Fruit fly (Drosophila melanogaster) whole organism, embryonic: ENCODE data around the gene Vha16-3.

Source experiments
- Abd-B ChIP-seq: fragments of 200-800 bp; sonication (Bioruptor generic); optimal IDR thresholded peaks from 2 replicates; lab custom pipeline; 2018; ENCODE audit warnings: missing biosample characterization, mild to moderate bottlenecking, missing genetic modification characterization, moderate library complexity
- Adf1 ChIP-seq: fragments of 200-800 bp; sonication (Bioruptor generic); IDR thresholded peaks from 2 replicates; pipeline ENCODE4 v1.3.6; 2022; ENCODE audit warnings: missing biosample characterization, missing genetic modification characterization
- BEAF-32 ChIP-seq: fragments of 200-800 bp; sonication (Bioruptor generic); optimal IDR thresholded peaks from 3 replicates; lab custom pipeline; 2017; ENCODE audit warnings: missing biosample characterization, missing genetic modification characterization, mild to moderate bottlenecking, moderate library complexity, missing genetic modification reagents
- Bgb ChIP-seq: fragments of 200-800 bp; sonication (Bioruptor generic); IDR thresholded peaks from 2 replicates; pipeline ENCODE4 v1.3.6; 2022; ENCODE audit warnings: missing biosample characterization, missing genetic modification characterization; ENCODE audit not compliant: partially characterized antibody
- CG10267 ChIP-seq: fragments of 200-800 bp; sonication (Bioruptor generic); optimal IDR thresholded peaks from 2 replicates; lab custom pipeline; 2018; ENCODE audit warnings: missing biosample characterization, mild to moderate bottlenecking, missing genetic modification characterization, moderate library complexity
- CG10321 ChIP-seq: fragments of 200-800 bp; sonication (Bioruptor generic); IDR thresholded peaks from 2 replicates; pipeline ENCODE4 v1.3.6; 2022; ENCODE audit warnings: missing biosample characterization, missing genetic modification characterization
- CG11696 ChIP-seq: fragments of 200-800 bp; sonication (Bioruptor generic); IDR thresholded peaks from 2 replicates; pipeline ENCODE4 v1.3.6; 2022; ENCODE audit warnings: missing biosample characterization, missing genetic modification characterization
- CG12219 ChIP-seq: fragments of 200-800 bp; sonication (Bioruptor generic); optimal IDR thresholded peaks from 3 replicates; lab custom pipeline; 2018; ENCODE audit warnings: missing biosample characterization, mild to moderate bottlenecking, missing genetic modification characterization
- CG12769 ChIP-seq: fragments of 200-800 bp; sonication (Bioruptor generic); optimal IDR thresholded peaks from 2 replicates; lab custom pipeline; 2019; ENCODE audit warnings: missing biosample characterization, mild to moderate bottlenecking, missing genetic modification characterization, moderate library complexity
- CG13287 ChIP-seq: fragments of 200-800 bp; sonication (Bioruptor generic); IDR thresholded peaks from 2 replicates; pipeline ENCODE4 v1.3.6; 2022; ENCODE audit warnings: missing biosample characterization, missing genetic modification characterization; ENCODE audit not compliant: partially characterized antibody
- CG13296 ChIP-seq: fragments of 200-800 bp; sonication (Bioruptor generic); optimal IDR thresholded peaks from 3 replicates; lab custom pipeline; 2018; ENCODE audit warnings: missing biosample characterization, mild to moderate bottlenecking, missing genetic modification characterization
- CG14050 ChIP-seq: fragments of 200-800 bp; sonication (Bioruptor generic); IDR thresholded peaks from 3 replicates; pipeline ENCODE4 v1.3.6; 2022; ENCODE audit warnings: missing biosample characterization, missing genetic modification characterization
- CG15011 ChIP-seq: fragments of 200-800 bp; sonication (Bioruptor generic); optimal IDR thresholded peaks from 3 replicates; lab custom pipeline; 2018; ENCODE audit warnings: missing biosample characterization, mild to moderate bottlenecking, missing genetic modification characterization
- CG1603 ChIP-seq: fragments of 200-800 bp; sonication (Bioruptor generic); optimal IDR thresholded peaks from 2 replicates; lab custom pipeline; 2019; ENCODE audit warnings: missing biosample characterization, mild to moderate bottlenecking, missing genetic modification characterization, moderate library complexity
- CG18476 ChIP-seq: fragments of 200-800 bp; sonication (Bioruptor generic); optimal IDR thresholded peaks from 2 replicates; lab custom pipeline; 2016; ENCODE audit warnings: missing biosample characterization, mild to moderate bottlenecking, missing genetic modification characterization
- CG3407 ChIP-seq: fragments of 200-800 bp; sonication (Bioruptor generic); optimal IDR thresholded peaks from 2 replicates; lab custom pipeline; 2018; ENCODE audit warnings: missing biosample characterization, mild to moderate bottlenecking, missing genetic modification characterization
- CG34224 ChIP-seq: fragments of 200-800 bp; sonication (Bioruptor generic); IDR thresholded peaks from 3 replicates; pipeline ENCODE4 v1.3.6; 2022; ENCODE audit warnings: missing biosample characterization, missing genetic modification characterization; ENCODE audit not compliant: partially characterized antibody
- CG6854 ChIP-seq: fragments of 200-800 bp; sonication (Bioruptor generic); optimal IDR thresholded peaks from 3 replicates; lab custom pipeline; 2017; ENCODE audit warnings: missing biosample characterization, mild to moderate bottlenecking, missing genetic modification characterization
- CG9932 ChIP-seq: fragments of 200-800 bp; sonication (Bioruptor generic); IDR thresholded peaks from 2 replicates; pipeline ENCODE4 v1.3.6; 2022; ENCODE audit warnings: missing biosample characterization, missing genetic modification characterization
- D19A ChIP-seq: fragments of 200-800 bp; optimal IDR thresholded peaks from 3 replicates; lab custom pipeline; 2019; ENCODE audit warnings: missing biosample characterization, mild to moderate bottlenecking, missing genetic modification characterization, moderate library complexity
- ERR ChIP-seq: fragments of 200-800 bp; sonication (Bioruptor generic); optimal IDR thresholded peaks from 2 replicates; lab custom pipeline; 2016; ENCODE audit warnings: missing biosample characterization, missing genetic modification characterization
- HmgZ ChIP-seq: fragments of 200-800 bp; sonication (Bioruptor generic); optimal IDR thresholded peaks from 2 replicates; lab custom pipeline; 2018; ENCODE audit warnings: missing biosample characterization, mild to moderate bottlenecking, missing genetic modification characterization
- Hr3 ChIP-seq: fragments of 200-800 bp; sonication (Bioruptor generic); optimal IDR thresholded peaks from 3 replicates; lab custom pipeline; 2016; ENCODE audit warnings: missing biosample characterization, missing genetic modification characterization
- Hr78 ChIP-seq, 2 experiments: fragments of 200-800 bp in 1 of 2; fragments of >200 bp in 1 of 2; sonication (Bioruptor generic) in 1 of 2; optimal IDR thresholded peaks; 2 replicates each; lab custom pipeline; 2017 to 2019; ENCODE audit warnings: missing biosample characterization in 2 of 2, missing genetic modification characterization in 2 of 2, mild to moderate bottlenecking in 1 of 2, moderate library complexity in 1 of 2
- Meics ChIP-seq: fragments of 200-800 bp; sonication (Bioruptor generic); optimal IDR thresholded peaks from 2 replicates; lab custom pipeline; 2017; ENCODE audit warnings: missing biosample characterization, mild to moderate bottlenecking, missing genetic modification characterization
- Mes4 ChIP-seq: fragments of 200-800 bp; sonication (Bioruptor generic); optimal IDR thresholded peaks from 2 replicates; lab custom pipeline; 2016; ENCODE audit warnings: missing biosample characterization, missing genetic modification characterization
- Nf-YB ChIP-seq: fragments of 200-800 bp; sonication (Bioruptor generic); optimal IDR thresholded peaks from 3 replicates; lab custom pipeline; 2019; ENCODE audit warnings: missing biosample characterization, mild to moderate bottlenecking, missing genetic modification characterization, moderate library complexity
- Scr ChIP-seq: fragments of 200-800 bp; sonication (Bioruptor generic); IDR thresholded peaks from 2 replicates; pipeline ENCODE4 v1.3.6; 2022; ENCODE audit warnings: missing biosample characterization, missing genetic modification characterization; ENCODE audit not compliant: partially characterized antibody
- Taf1 ChIP-seq: fragments of 200-800 bp; sonication (Bioruptor generic); IDR thresholded peaks from 2 replicates; pipeline ENCODE4 v1.3.6; 2022; ENCODE audit warnings: missing biosample characterization, missing genetic modification characterization
- Trl ChIP-seq, 3 experiments: fragments of >200 bp in 2 of 3; fragments of 200-800 bp in 1 of 3; sonication (Bioruptor generic) in 1 of 3; optimal IDR thresholded peaks; 2 replicates in 1 of 3; 3 replicates in 2 of 3; lab custom pipeline; 2016 to 2017; ENCODE audit warnings: missing biosample characterization in 1 of 3, missing genetic modification characterization in 1 of 3
- Xbp1 ChIP-seq: fragments of 200-800 bp; sonication (Bioruptor generic); optimal IDR thresholded peaks from 3 replicates; lab custom pipeline; 2016; ENCODE audit warnings: missing biosample characterization, mild to moderate bottlenecking, missing genetic modification characterization
- ab ChIP-seq: fragments of 200-800 bp; sonication (Bioruptor generic); optimal IDR thresholded peaks from 2 replicates; lab custom pipeline; 2016; ENCODE audit warnings: missing biosample characterization, missing genetic modification characterization
- ac ChIP-seq: fragments of 200-800 bp; sonication (Bioruptor generic); optimal IDR thresholded peaks from 3 replicates; lab custom pipeline; 2017; ENCODE audit warnings: missing biosample characterization, mild to moderate bottlenecking, missing genetic modification characterization
- al ChIP-seq: fragments of 200-800 bp; sonication (Bioruptor generic); IDR thresholded peaks from 2 replicates; pipeline ENCODE4 v1.3.6; 2022; ENCODE audit warnings: missing biosample characterization, missing genetic modification characterization
- az2 ChIP-seq: fragments of 200-800 bp; sonication (Bioruptor generic); optimal IDR thresholded peaks from 3 replicates; lab custom pipeline; 2016; ENCODE audit warnings: missing biosample characterization, missing genetic modification characterization
- bsh ChIP-seq, 2 experiments: fragments of 200-800 bp; sonication (Bioruptor generic); optimal IDR thresholded peaks; 2 replicates each; lab custom pipeline; 2017 to 2018; ENCODE audit warnings: mild to moderate bottlenecking in 2 of 2, missing biosample characterization in 2 of 2, missing genetic modification characterization in 2 of 2, moderate library complexity in 1 of 2
- cas ChIP-seq: fragments of 200-800 bp; sonication (Bioruptor generic); IDR thresholded peaks from 2 replicates; pipeline ENCODE4 v1.3.6; 2022; ENCODE audit warnings: missing biosample characterization, missing genetic modification characterization
- chn ChIP-seq: fragments of 200-800 bp; sonication (Bioruptor generic); optimal IDR thresholded peaks from 2 replicates; lab custom pipeline; 2016; ENCODE audit warnings: missing biosample characterization, missing genetic modification characterization
- crp ChIP-seq, 2 experiments: fragments of 200-800 bp; sonication (Bioruptor generic); optimal IDR thresholded peaks; 2 replicates in 1 of 2; 3 replicates in 1 of 2; lab custom pipeline; 2017; ENCODE audit warnings: missing biosample characterization in 2 of 2, missing genetic modification characterization in 2 of 2, mild to moderate bottlenecking in 1 of 2, moderate library complexity in 1 of 2
- ind ChIP-seq: fragments of 200-800 bp; sonication (Bioruptor generic); optimal IDR thresholded peaks from 3 replicates; lab custom pipeline; 2016; ENCODE audit warnings: missing biosample characterization, missing genetic modification characterization
- p53 ChIP-seq: fragments of 200-800 bp; sonication (Bioruptor generic); optimal IDR thresholded peaks from 2 replicates; lab custom pipeline; 2016; ENCODE audit warnings: missing biosample characterization, missing genetic modification characterization
- psq ChIP-seq: fragments of 200-800 bp; sonication (Bioruptor generic); optimal IDR thresholded peaks from 2 replicates; lab custom pipeline; 2017; ENCODE audit warnings: missing biosample characterization, missing genetic modification characterization
- sens ChIP-seq: fragments of 200-800 bp; sonication (Bioruptor generic); peaks from one replicate; lab custom pipeline; 2016; ENCODE audit warnings: missing biosample characterization, missing genetic modification characterization
- slp2 ChIP-seq: fragments of 200-800 bp; sonication (Bioruptor generic); optimal IDR thresholded peaks from 2 replicates; lab custom pipeline; 2016; ENCODE audit warnings: missing biosample characterization, missing genetic modification characterization
- tna ChIP-seq: fragments of 200-800 bp; sonication (Bioruptor generic); IDR thresholded peaks from 2 replicates; pipeline ENCODE4 v1.3.6; 2022; ENCODE audit warnings: missing biosample characterization, missing genetic modification characterization; ENCODE audit not compliant: partially characterized antibody
- yki ChIP-seq: fragments of >200 bp; optimal IDR thresholded peaks from 3 replicates; lab custom pipeline; 2018
- zf30C ChIP-seq: fragments of 200-800 bp; sonication (Bioruptor generic); optimal IDR thresholded peaks from 3 replicates; lab custom pipeline; 2018; ENCODE audit warnings: missing biosample characterization, mild to moderate bottlenecking, missing genetic modification characterization

Gene Vha16-3

dm6 chr3L:11472991-11473390 is at the start of gene Vha16-3:
Gene Vha16-3 (plus strand): TSS chr3L:11473291.
- TF ChIP-seq zf30C: no peak
- TF ChIP-seq CG10267 (tag; lab: Kevin White, UChicago): no peak

dm6 chr3L:11424858-11425257 is 48.2 kb upstream of the Vha16-3 start, which contains the start of gene CG7560:
Gene CG7560 (plus strand): TSS chr3L:11425158.
- no peak for TF ChIP-seq Taf1
- TF ChIP-seq CG14050: no peak
- peak in 1 of 2 experiments; percentile 9 for TF ChIP-seq Hr78 (GFP tag; optimal IDR thresholded peaks at IDR 0.05; lab: Kevin White, UChicago)
- 0 out of 2 replicates have a peak, but pooled peaks have one; percentile 21 for TF ChIP-seq CG11696 (GFP tag; lab: Robert Waterston, UW)
- no peak for TF ChIP-seq al (GFP tag; lab: Robert Waterston, UW)
- peak; percentile 39 for TF ChIP-seq D19A
- no peak for TF ChIP-seq CG13296 (GFP tag; lab: Kevin White, UChicago)
- no peak for TF ChIP-seq ac (GFP tag; lab: Kevin White, UChicago)

- no peak for TF ChIP-seq Meics (GFP tag; lab: Kevin White, UChicago)
- TF ChIP-seq CG1603: no peak
- peak; percentile 88 for TF ChIP-seq Adf1
- no peak for TF ChIP-seq BEAF-32 (GFP tag; lab: Kevin White, UChicago)
- peak; percentile 51; the same call in 1 of the 2 replicates for TF ChIP-seq CG13287 (GFP tag; lab: Robert Waterston, UW)
- no peak for TF ChIP-seq CG6854
- no peak for TF ChIP-seq HmgZ (tag; lab: Kevin White, UChicago)
- no peak for TF ChIP-seq Nf-YB (GFP tag; lab: Kevin White, UChicago)
- TF ChIP-seq ab: no peak
- no peak for TF ChIP-seq sens
- TF ChIP-seq cas: no peak
- TF ChIP-seq ind: no peak
- TF ChIP-seq CG18476: no peak
- peak; percentile 6; the same call in 1 of the 2 replicates for TF ChIP-seq Bgb (GFP tag; lab: Robert Waterston, UW)
- peak; percentile 36; the same call in 1 of the 3 replicates for TF ChIP-seq CG34224 (GFP tag; lab: Robert Waterston, UW)
- TF ChIP-seq slp2 (GFP tag; lab: Kevin White, UChicago): no peak
- TF ChIP-seq CG3407: peak; percentile 18
- TF ChIP-seq bsh (GFP tag; optimal IDR thresholded peaks at IDR 0.05; lab: Kevin White, UChicago): no peak
- no peak for TF ChIP-seq p53 (GFP tag; lab: Kevin White, UChicago)
- no peak for TF ChIP-seq ERR (GFP tag; lab: Kevin White, UChicago)
- TF ChIP-seq Abd-B (GFP tag; lab: Kevin White, UChicago): no peak
- no peak for TF ChIP-seq psq (GFP tag; lab: Kevin White, UChicago)
- TF ChIP-seq CG12219: no peak
- no peak for TF ChIP-seq Xbp1 (GFP tag; lab: Kevin White, UChicago)
- TF ChIP-seq Trl (optimal IDR thresholded peaks at IDR 0.05; lab: Kevin White, UChicago): peak; percentile 91 to 93
- no peak for TF ChIP-seq Trl (GFP tag; optimal IDR thresholded peaks at IDR 0.05; lab: Kevin White, UChicago)
- TF ChIP-seq CG15011 (GFP tag; lab: Kevin White, UChicago): no peak
- TF ChIP-seq yki: peak; percentile 54
- no peak for TF ChIP-seq CG9932 (GFP tag; lab: Robert Waterston, UW)
- TF ChIP-seq Mes4 (GFP tag; lab: Kevin White, UChicago): no peak
- TF ChIP-seq az2 (GFP tag; lab: Kevin White, UChicago): no peak
- no peak; the same call in 1 of the 2 replicates for TF ChIP-seq Scr (GFP tag; lab: Robert Waterston, UW)
- no peak for TF ChIP-seq tna
- TF ChIP-seq chn: no peak
- no peak for TF ChIP-seq Hr3 (GFP tag; lab: Kevin White, UChicago)
- TF ChIP-seq CG10321 (GFP tag; lab: Robert Waterston, UW): no peak
- TF ChIP-seq CG12769 (tag; lab: Kevin White, UChicago): no peak
- TF ChIP-seq crp (GFP tag; optimal IDR thresholded peaks at IDR 0.05; lab: Kevin White, UChicago): peak in 1 of 2 experiments; percentile 40
Observed at dm6 chr3L:11428390-11428789, 44.7 kb upstream of the Vha16-3 start.
